Worm (Caenorhabditis elegans): ENCODE data around the gene F22B8.3.

The F22B8.3 gene

DNA sequence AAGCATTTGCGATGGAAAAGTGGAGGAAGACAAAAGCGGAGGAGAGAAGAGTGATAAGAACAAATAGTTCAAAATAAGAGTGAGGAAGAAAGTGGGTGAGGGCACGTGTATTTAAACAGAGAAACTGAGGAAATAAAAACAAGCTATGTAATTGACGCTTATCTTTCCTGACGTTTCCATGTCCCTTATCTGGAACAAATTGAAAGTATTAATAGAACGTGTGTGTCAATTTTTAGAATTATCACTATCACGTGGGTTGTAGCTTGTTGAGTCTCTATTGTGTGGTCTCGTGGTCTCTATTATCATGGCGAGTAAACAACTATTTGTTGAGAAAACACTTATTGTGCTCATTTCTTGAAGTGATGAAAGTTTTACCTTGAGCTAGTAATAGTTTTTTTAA lies 44.9 kb upstream of the F22B8.3 start, which contains the start of gene T10C6.15 (continued):
- TF ChIP-seq nhr-20 (tag; optimal IDR thresholded peaks at IDR 0.05) (peak; percentile 67), tbx-2 (tag; optimal IDR thresholded peaks at IDR 0.05) (no peak), unc-86 (tag; optimal IDR thresholded peaks at IDR 0.05) (no peak), nhr-237 (tag; optimal IDR thresholded peaks at IDR 0.05) (no peak), pax-3 (tag; optimal IDR thresholded peaks at IDR 0.05) (peak; percentile 49), blmp-1 (tag; optimal IDR thresholded peaks at IDR 0.05) (no peak), aly-2 (tag; optimal IDR thresholded peaks at IDR 0.05) (no peak), irx-1 (tag; optimal IDR thresholded peaks at IDR 0.05) (no peak), efl-3 (GFP tag; optimal IDR thresholded peaks at IDR 0.05) (no peak), isw-1 (GFP tag; IDR thresholded peaks at IDR 0.05) (no peak)

DNA sequence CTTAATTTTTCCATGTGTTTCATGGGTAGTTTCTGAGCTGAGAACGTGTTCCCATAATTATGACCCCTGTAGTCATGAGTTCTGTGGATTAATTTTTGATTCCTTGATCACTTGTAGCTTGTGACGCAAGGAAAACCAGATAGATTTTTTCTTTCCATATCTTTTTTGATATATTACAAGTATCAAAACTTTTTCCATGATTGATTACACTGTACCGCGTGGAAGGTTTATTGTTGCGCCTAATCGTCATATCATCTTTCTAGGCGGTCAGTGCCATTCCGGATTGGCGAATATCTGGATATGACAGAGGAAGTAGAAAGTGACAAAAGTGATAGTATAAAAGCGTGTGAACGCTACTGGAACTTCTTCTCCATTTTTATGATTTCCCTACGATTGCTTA lies 44.2 kb upstream of the F22B8.3 start, which contains the start of gene ZK285.2:
TSS of gene ZK285.2 (plus strand) at position 301 of the 400 bp plus-strand sequence.
- peak; percentile 31 for TF ChIP-seq blmp-1 (tag; optimal IDR thresholded peaks at IDR 0.05)
- no peak for TF ChIP-seq skn-1 (tag; optimal IDR thresholded peaks at IDR 0.05)
- TF ChIP-seq efl-1 (optimal IDR thresholded peaks at IDR 0.05) = no peak
- peak in 1 of 2 experiments; percentile 16 for TF ChIP-seq efl-1 (GFP tag; optimal IDR thresholded peaks at IDR 0.05 in 1 of 2)

DNA sequence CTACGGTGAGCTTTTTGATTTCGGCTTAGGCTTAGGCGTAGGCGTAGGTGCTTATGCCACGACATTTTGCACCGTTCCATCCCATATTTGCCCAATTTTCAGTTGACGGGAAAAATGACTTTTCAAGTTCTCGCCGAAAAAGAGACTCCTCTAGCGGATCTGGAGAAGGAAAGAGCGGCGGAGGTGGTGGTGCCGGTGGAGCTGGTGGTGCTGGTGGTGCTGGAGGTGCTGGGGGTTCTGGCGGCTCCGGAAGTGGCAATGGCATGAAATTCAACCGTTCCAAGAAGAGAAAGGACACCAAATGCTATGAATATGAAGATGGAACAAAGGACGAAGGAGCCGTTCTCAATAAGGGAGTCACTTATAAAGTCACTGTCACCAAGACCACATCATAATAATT lies 43.7 kb upstream of the F22B8.3 start:
- TF ChIP-seq lin-13 (GFP tag; optimal IDR thresholded peaks at IDR 0.05) (no peak), ama-1 (optimal IDR thresholded peaks at IDR 0.05) (no peak), lsy-2 (tag; optimal IDR thresholded peaks at IDR 0.05) (no peak), snu-23 (GFP tag; optimal IDR thresholded peaks at IDR 0.05) (no peak), dpl-1 (GFP tag; optimal IDR thresholded peaks at IDR 0.05) (no peak), C34B4.2 (tag; optimal IDR thresholded peaks at IDR 0.05) (no peak), fkh-4 (tag; optimal IDR thresholded peaks at IDR 0.05; ENCODE audit: borderline replicate concordance) (no peak)

DNA sequence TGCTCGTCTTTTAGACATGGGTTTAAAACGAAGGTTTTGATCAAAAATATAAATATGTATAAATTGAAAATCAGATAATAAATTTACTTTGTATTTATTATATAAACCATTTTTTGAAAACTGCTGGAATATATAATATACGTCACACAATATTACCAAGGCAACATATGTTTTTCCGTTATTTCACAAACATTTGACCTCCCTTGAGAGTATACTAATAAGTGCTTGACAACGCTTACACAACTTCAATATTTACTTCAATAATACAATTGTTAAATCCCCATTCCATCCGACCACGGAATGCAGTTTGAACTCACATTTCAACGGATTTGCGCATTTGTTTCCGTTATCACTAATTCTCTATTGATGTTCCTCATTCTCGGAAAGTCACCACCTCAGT lies 43.3 kb upstream of the F22B8.3 start, which contains the start of gene str-198:
TSS of gene str-198 (plus strand) at position 301 of the 400 bp plus-strand sequence.
- TF ChIP-seq nhr-85 (tag) (no peak), nhr-11 (tag; optimal IDR thresholded peaks at IDR 0.05) (no peak), nhr-76 (tag; optimal IDR thresholded peaks at IDR 0.05) (no peak), nhr-12 (tag; optimal IDR thresholded peaks at IDR 0.05) (no peak), ama-1 (optimal IDR thresholded peaks at IDR 0.05) (no peak), nhr-19 (GFP tag; conservative IDR thresholded peaks at IDR 0.05) (no peak), vab-15 (tag; optimal IDR thresholded peaks at IDR 0.05) (no peak), lin-13 (GFP tag; optimal IDR thresholded peaks at IDR 0.05) (no peak), nhr-90 (tag; optimal IDR thresholded peaks at IDR 0.05; ENCODE audit: poor library complexity) (no peak), hpl-2 (GFP tag; optimal IDR thresholded peaks at IDR 0.05) (no peak), elt-2 (tag; optimal IDR thresholded peaks at IDR 0.05) (no peak), unc-30 (tag; optimal IDR thresholded peaks at IDR 0.05) (no peak)

DNA sequence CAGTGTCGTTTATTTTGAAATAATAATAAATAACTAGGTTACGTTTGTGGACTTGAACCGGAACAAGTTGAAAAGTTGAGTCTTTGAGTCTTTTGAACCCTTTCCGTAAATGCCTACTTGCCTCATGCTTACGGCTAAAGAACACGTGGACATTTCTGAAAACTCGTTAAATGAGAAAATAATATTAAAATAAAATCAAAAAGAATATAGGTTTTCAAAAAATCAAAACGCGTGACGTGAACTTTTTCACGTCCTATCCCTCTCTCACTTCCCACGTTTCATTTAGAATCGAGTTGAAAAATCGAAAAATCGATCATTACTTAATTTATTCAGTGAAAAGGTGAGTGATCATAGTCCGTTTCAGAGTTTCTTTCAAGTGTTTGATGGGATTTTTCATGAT lies 41.6 kb upstream of the F22B8.3 start, which contains the start of gene best-12:
TSS of gene best-12 (plus strand) at position 301 of the 400 bp plus-strand sequence.
- TF ChIP-seq nhr-71 (tag; optimal IDR thresholded peaks at IDR 0.05) (no peak), pax-3 (tag; optimal IDR thresholded peaks at IDR 0.05) (no peak), nhr-20 (tag; optimal IDR thresholded peaks at IDR 0.05) (no peak), egl-27 (tag; optimal IDR thresholded peaks at IDR 0.05) (no peak)

DNA sequence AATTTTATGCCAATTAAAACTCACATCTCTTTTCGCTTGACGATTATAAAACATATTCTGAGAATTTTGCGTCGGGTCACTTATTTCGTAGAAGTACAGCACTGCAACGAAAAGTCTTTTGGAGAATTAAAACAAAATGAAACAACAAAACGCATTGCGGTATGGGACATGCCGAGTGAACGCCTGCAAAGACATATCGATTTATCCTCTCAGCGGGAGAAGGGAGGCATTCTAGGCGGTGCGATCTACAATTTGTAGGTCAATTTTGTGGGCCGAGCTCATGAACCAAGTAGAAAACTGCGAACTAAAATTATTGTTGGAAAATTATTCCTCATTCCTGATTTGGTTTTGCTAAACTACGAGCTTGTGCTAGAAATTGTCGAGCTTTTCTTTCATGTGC lies 37.4 kb upstream of the F22B8.3 start, which contains the start of gene F14H3.3:
TSS of gene F14H3.3 (minus strand) at position 101 of the 400 bp plus-strand sequence.
- TF ChIP-seq isw-1 (GFP tag; IDR thresholded peaks at IDR 0.05) = no peak
- no peak for TF ChIP-seq aha-1 (tag; optimal IDR thresholded peaks at IDR 0.05)
- TF ChIP-seq egl-13 (tag; optimal IDR thresholded peaks at IDR 0.05) = no peak
- no peak for TF ChIP-seq vab-15 (tag; optimal IDR thresholded peaks at IDR 0.05)
- TF ChIP-seq pag-3 (tag; optimal IDR thresholded peaks at IDR 0.05; ENCODE audit: borderline replicate concordance, insufficient read depth) = no peak
- TF ChIP-seq mdl-1 (tag; optimal IDR thresholded peaks at IDR 0.05) = no peak
- TF ChIP-seq mab-9 (GFP tag; IDR thresholded peaks at IDR 0.05) = no peak
- no peak for TF ChIP-seq C04F5.9 (tag; optimal IDR thresholded peaks at IDR 0.05)

Measured in whole organism, L1 larva.